Worm (Caenorhabditis elegans) whole organism, mixed stage, embryonic: ENCODE data around the gene srw-39.

Experiments used
- M03D4.4 ChIP-seq: sonication (generic microtip); optimal IDR thresholded peaks from 2 replicates; lab custom pipeline; 2017; ENCODE audit warnings: mild to moderate bottlenecking, missing genetic modification characterization, missing compliant biosample characterization
- ceh-39 ChIP-seq: fragments of 150-350 bp; optimal IDR thresholded peaks from 2 replicates; lab custom pipeline; 2014; ENCODE audit warnings: missing biosample characterization, missing genetic modification characterization
- ceh-83 ChIP-seq: fragments of 200-800 bp; sonication (Bioruptor generic); optimal IDR thresholded peaks from 2 replicates; lab custom pipeline; 2018; ENCODE audit warnings: mild to moderate bottlenecking, missing genetic modification characterization, missing compliant biosample characterization
- elt-3 ChIP-seq: fragments of 150-350 bp; optimal IDR thresholded peaks from 2 replicates; lab custom pipeline; 2014; ENCODE audit warnings: missing biosample characterization, missing genetic modification characterization
- ham-2 ChIP-seq: fragments of 200-800 bp; sonication (Bioruptor generic); optimal IDR thresholded peaks from 2 replicates; lab custom pipeline; 2018; ENCODE audit warnings: mild to moderate bottlenecking, missing genetic modification characterization, missing compliant biosample characterization
- lin-32 ChIP-seq: fragments of 200-800 bp; sonication (Bioruptor generic); optimal IDR thresholded peaks from 2 replicates; lab custom pipeline; 2018; ENCODE audit warnings: mild to moderate bottlenecking, missing genetic modification characterization, missing compliant biosample characterization
- lsy-2 ChIP-seq: fragments of 150-350 bp; optimal IDR thresholded peaks from 2 replicates; lab custom pipeline; 2014; ENCODE audit warnings: missing biosample characterization, missing genetic modification characterization
- mep-1 ChIP-seq: fragments of 150-350 bp; optimal IDR thresholded peaks from 2 replicates; lab custom pipeline; 2017; ENCODE audit warnings: missing biosample characterization, missing genetic modification reagents, missing genetic modification characterization, inconsistent platforms
- mls-2 ChIP-seq: sonication (generic microtip); optimal IDR thresholded peaks from 2 replicates; lab custom pipeline; 2016; ENCODE audit warnings: mild to moderate bottlenecking, missing genetic modification characterization, moderate library complexity, missing compliant biosample characterization
- nhr-28 ChIP-seq: fragments of 150-350 bp; optimal IDR thresholded peaks from 2 replicates; lab custom pipeline; 2014; ENCODE audit warnings: missing biosample characterization, missing genetic modification characterization
- sem-2 ChIP-seq: fragments of 200-800 bp; sonication (Bioruptor generic); optimal IDR thresholded peaks from 2 replicates; lab custom pipeline; 2018; ENCODE audit warnings: mild to moderate bottlenecking, missing genetic modification characterization, missing compliant biosample characterization
- sptf-1 ChIP-seq: sonication (generic microtip); optimal IDR thresholded peaks from 2 replicates; lab custom pipeline; 2017; ENCODE audit warnings: mild to moderate bottlenecking, missing genetic modification characterization, moderate library complexity, missing compliant biosample characterization
- tbx-8 ChIP-seq: fragments of 200-800 bp; sonication (Bioruptor generic); optimal IDR thresholded peaks from 2 replicates; lab custom pipeline; 2018; ENCODE audit warnings: mild to moderate bottlenecking, missing genetic modification characterization, moderate library complexity, missing compliant biosample characterization
- unc-120 ChIP-seq: sonication (generic microtip); optimal IDR thresholded peaks from 2 replicates; lab custom pipeline; 2017; ENCODE audit warnings: missing genetic modification characterization, missing compliant biosample characterization; ENCODE audit not compliant: poor library complexity, severe bottlenecking
- unc-39 ChIP-seq: fragments of 150-350 bp; optimal IDR thresholded peaks from 2 replicates; lab custom pipeline; 2014; ENCODE audit warnings: missing biosample characterization, missing genetic modification characterization
- unc-62 ChIP-seq: fragments of 150-350 bp; optimal IDR thresholded peaks from 2 replicates; lab custom pipeline; 2014; ENCODE audit warnings: missing biosample characterization, missing genetic modification reagents, missing genetic modification characterization
- zip-8 ChIP-seq: fragments of 150-350 bp; optimal IDR thresholded peaks from 2 replicates; lab custom pipeline; 2014; ENCODE audit warnings: missing biosample characterization, missing genetic modification characterization

srw-39 gene

DNA sequence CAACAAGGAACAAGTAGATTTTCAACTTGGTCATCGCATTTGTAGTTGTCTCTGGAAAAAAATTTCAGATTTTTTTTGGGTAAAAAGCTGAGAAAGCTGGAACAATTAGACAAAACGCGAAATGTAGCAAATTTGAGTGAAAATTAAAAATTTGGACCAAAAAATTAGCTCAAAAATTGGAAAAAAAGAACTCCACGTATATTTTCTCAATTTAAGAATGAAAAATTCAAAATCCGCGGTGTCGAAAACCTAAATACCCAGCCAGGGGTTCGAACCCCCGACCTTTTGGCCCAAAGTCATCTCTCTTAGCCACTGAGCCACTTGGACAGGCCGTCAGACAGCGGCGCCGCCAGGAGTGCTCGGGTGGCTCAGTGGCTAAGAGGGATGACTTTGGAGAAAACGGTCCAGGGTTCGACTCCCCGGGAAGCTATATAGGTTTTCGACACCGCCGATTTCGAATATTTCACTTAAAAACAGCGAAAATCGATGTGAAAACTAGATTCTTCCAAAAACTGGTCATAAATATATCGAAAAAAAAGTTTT is 51.1 kb downstream of the srw-39 start, which contains the start of gene ncx-1:
TSS of gene ncx-1 (minus strand) at position 51 of the 543 bp plus-strand sequence.
- TF ChIP-seq nhr-28 (tag; lab: Kevin White, UChicago): no peak
- TF ChIP-seq sem-2: no peak
- TF ChIP-seq unc-39 (tag; lab: Kevin White, UChicago): no peak
- no peak for TF ChIP-seq lin-32 (GFP tag; lab: Kevin White, UChicago)
- TF ChIP-seq lsy-2 (tag; lab: Kevin White, UChicago): no peak
- no peak for TF ChIP-seq unc-62 (GFP tag; lab: Kevin White, UChicago)
- no peak for TF ChIP-seq ceh-83 (GFP tag; lab: Kevin White, UChicago)
- TF ChIP-seq tbx-8: no peak
- TF ChIP-seq sptf-1 (tag; lab: Kevin White, UChicago): no peak
- TF ChIP-seq mls-2: no peak
- TF ChIP-seq ham-2 (GFP tag; lab: Kevin White, UChicago): no peak
- no peak for TF ChIP-seq elt-3 (tag; lab: Kevin White, UChicago)
- no peak for TF ChIP-seq unc-120
- TF ChIP-seq M03D4.4 (tag; lab: Kevin White, UChicago): no peak
- TF ChIP-seq mep-1: no peak

DNA sequence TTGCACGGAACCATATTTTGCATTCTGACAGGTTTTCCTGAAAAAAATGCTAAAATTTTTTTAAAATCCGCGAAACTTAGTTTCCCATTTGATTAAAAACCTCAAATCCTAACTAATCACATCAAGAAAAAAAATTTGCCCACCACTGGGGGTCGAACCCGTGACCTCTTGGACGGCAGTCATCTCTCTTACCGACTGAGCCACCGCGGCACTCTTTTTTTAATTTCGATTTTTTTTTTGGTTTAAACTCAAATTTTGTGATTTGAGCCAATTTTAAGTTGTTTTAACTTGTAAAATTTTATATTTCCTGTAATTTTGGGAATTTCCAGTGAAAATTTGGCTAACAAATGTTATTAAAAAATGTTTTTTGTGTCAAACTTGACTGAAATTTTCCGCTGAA is 52.1 kb downstream of the srw-39 start:
- TF ChIP-seq unc-62 (GFP tag; lab: Kevin White, UChicago) (no peak), zip-8 (no peak), unc-39 (tag; lab: Kevin White, UChicago) (no peak), ceh-39 (no peak), M03D4.4 (tag; lab: Kevin White, UChicago) (no peak), ceh-83 (GFP tag; lab: Kevin White, UChicago) (no peak), mls-2 (no peak)
